Worm (Caenorhabditis elegans): ENCODE measurements around the gene lron-1.

The lron-1 gene

ce11 chrX:14525325-14526305, 46.9 kb upstream of the lron-1 start (continued):
- no peak for TF ChIP-seq mec-3 (tag; optimal IDR thresholded peaks at IDR 0.05; ENCODE audit: borderline replicate concordance)
- no peak for TF ChIP-seq fax-1 (tag; optimal IDR thresholded peaks at IDR 0.05)
- no peak for TF ChIP-seq K02D7.2 (tag; optimal IDR thresholded peaks at IDR 0.05)
- TF ChIP-seq che-1 (tag; optimal IDR thresholded peaks at IDR 0.05), result no peak
- TF ChIP-seq lin-11 (tag; optimal IDR thresholded peaks at IDR 0.05), result peak; percentile 25
- no peak for TF ChIP-seq ceh-24 (tag; optimal IDR thresholded peaks at IDR 0.05)
- no peak for TF ChIP-seq ceh-45 (GFP tag; IDR thresholded peaks at IDR 0.05)
- peak; percentile 99 for TF ChIP-seq ceh-48 (tag; optimal IDR thresholded peaks at IDR 0.05)
- peak; percentile 92 for TF ChIP-seq ceh-30 (tag; optimal IDR thresholded peaks at IDR 0.05)
- TF ChIP-seq ceh-31 (tag; optimal IDR thresholded peaks at IDR 0.05), result peak; percentile 96
- TF ChIP-seq pqm-1 (tag; optimal IDR thresholded peaks at IDR 0.05), result peak; percentile 84
- TF ChIP-seq sox-4 (tag; optimal IDR thresholded peaks at IDR 0.05), result peak; percentile 47
- TF ChIP-seq gmeb-2 (tag; optimal IDR thresholded peaks at IDR 0.05), result peak; percentile 23
- peak; percentile 96 for TF ChIP-seq dve-1 (tag; optimal IDR thresholded peaks at IDR 0.05)
- TF ChIP-seq unc-86 (tag; optimal IDR thresholded peaks at IDR 0.05), result peak; percentile 96
- TF ChIP-seq madf-2 (tag; optimal IDR thresholded peaks at IDR 0.05), result peak; percentile 67
- peak; percentile 4 for TF ChIP-seq lim-6 (tag; optimal IDR thresholded peaks at IDR 0.05)
- no peak for TF ChIP-seq C38D4.7 (GFP tag; optimal IDR thresholded peaks at IDR 0.05)
- peak; percentile 55 for TF ChIP-seq odd-2 (tag; optimal IDR thresholded peaks at IDR 0.05)
- TF ChIP-seq dmd-4 (tag; optimal IDR thresholded peaks at IDR 0.05; ENCODE audit: borderline replicate concordance), result no peak
- TF ChIP-seq K09A11.1 (tag; optimal IDR thresholded peaks at IDR 0.05; ENCODE audit: insufficient read depth), result peak; percentile 89
- TF ChIP-seq ceh-34 (tag; optimal IDR thresholded peaks at IDR 0.05), result peak; percentile 92
- TF ChIP-seq ttx-3 (tag; optimal IDR thresholded peaks at IDR 0.05), result peak; percentile 75
- TF ChIP-seq sdc-2 (tag; optimal IDR thresholded peaks at IDR 0.05), result peak; percentile 100
- TF ChIP-seq ahr-1 (tag; optimal IDR thresholded peaks at IDR 0.05), result peak; percentile 62
- peak; percentile 42 for TF ChIP-seq T23F11.4 (GFP tag; optimal IDR thresholded peaks at IDR 0.05)
- peak; percentile 79 for TF ChIP-seq syd-9 (tag; optimal IDR thresholded peaks at IDR 0.05)
- peak; percentile 73 for TF ChIP-seq fkh-10 (GFP tag; optimal IDR thresholded peaks at IDR 0.05)
- no peak for TF ChIP-seq ceh-9 (tag; optimal IDR thresholded peaks at IDR 0.05)
- TF ChIP-seq fkh-6 (tag; optimal IDR thresholded peaks at IDR 0.05), result peak; percentile 39
- TF ChIP-seq sox-2 (GFP tag; IDR thresholded peaks at IDR 0.05), result peak; percentile 79
- peak; percentile 27 for TF ChIP-seq pat-9 (tag; optimal IDR thresholded peaks at IDR 0.05)
- peak; percentile 72 for TF ChIP-seq ceh-2 (tag; optimal IDR thresholded peaks at IDR 0.05)
- TF ChIP-seq ama-1 (optimal IDR thresholded peaks at IDR 0.05), result no peak
- peak; percentile 87 for TF ChIP-seq hlh-30 (tag; optimal IDR thresholded peaks at IDR 0.05; ENCODE audit: insufficient read depth)
- TF ChIP-seq pax-1 (tag; optimal IDR thresholded peaks at IDR 0.05), result peak; percentile 91
- TF ChIP-seq eyg-1 (tag; optimal IDR thresholded peaks at IDR 0.05), result peak; percentile 62
- TF ChIP-seq ref-2 (tag; optimal IDR thresholded peaks at IDR 0.05), result peak; percentile 95
- peak; percentile 98 for TF ChIP-seq unc-42 (tag; optimal IDR thresholded peaks at IDR 0.05)
- TF ChIP-seq nfya-1 (tag; optimal IDR thresholded peaks at IDR 0.05), result peak; percentile 98
- no peak for TF ChIP-seq Y22D7AL.16 (tag; optimal IDR thresholded peaks at IDR 0.05)
- peak; percentile 79 for TF ChIP-seq ztf-16 (tag; optimal IDR thresholded peaks at IDR 0.05)
- TF ChIP-seq pros-1 (tag; optimal IDR thresholded peaks at IDR 0.05), result peak; percentile 86
- peak; percentile 64 for TF ChIP-seq F13H6.1 (tag; optimal IDR thresholded peaks at IDR 0.05)
- TF ChIP-seq pag-3 (tag; optimal IDR thresholded peaks at IDR 0.05; ENCODE audit: borderline replicate concordance), result no peak

Measured in whole organism, late embryonic.